Worm (Caenorhabditis elegans) whole organism, late embryonic: Measurements from ENCODE around the gene F36H1.11.

Source experiments
- ama-1 ChIP-seq: fragments of 150-350 bp; optimal IDR thresholded peaks from 2 replicates; lab custom pipeline; 2014
- ceh-45 ChIP-seq: fragments of 200-800 bp; sonication (Bioruptor generic); IDR thresholded peaks from 2 replicates; pipeline ENCODE4 v1.3.6; 2022; ENCODE audit warnings: missing genetic modification reagents, missing genetic modification characterization, missing compliant biosample characterization
- ceh-48 ChIP-seq: sonication (generic microtip); optimal IDR thresholded peaks from 2 replicates; lab custom pipeline; 2016; ENCODE audit warnings: missing genetic modification characterization, inconsistent platforms, missing compliant biosample characterization
- che-1 ChIP-seq: sonication (generic microtip); optimal IDR thresholded peaks from 2 replicates; lab custom pipeline; 2016; ENCODE audit warnings: mild to moderate bottlenecking, missing genetic modification characterization, missing compliant biosample characterization
- fkh-10 ChIP-seq: fragments of 150-350 bp; optimal IDR thresholded peaks from 2 replicates; lab custom pipeline; 2014; ENCODE audit warnings: missing biosample characterization, missing genetic modification reagents, missing genetic modification characterization
- madf-2 ChIP-seq: sonication (generic microtip); optimal IDR thresholded peaks from 2 replicates; lab custom pipeline; 2017; ENCODE audit warnings: missing genetic modification characterization, missing compliant biosample characterization
- pax-1 ChIP-seq: fragments of 150-350 bp; optimal IDR thresholded peaks from 2 replicates; lab custom pipeline; 2014; ENCODE audit warnings: missing biosample characterization, missing genetic modification characterization
- zip-5 ChIP-seq: sonication (generic microtip); optimal IDR thresholded peaks from 2 replicates; lab custom pipeline; 2016; ENCODE audit warnings: missing genetic modification characterization, missing compliant biosample characterization

DNA sequence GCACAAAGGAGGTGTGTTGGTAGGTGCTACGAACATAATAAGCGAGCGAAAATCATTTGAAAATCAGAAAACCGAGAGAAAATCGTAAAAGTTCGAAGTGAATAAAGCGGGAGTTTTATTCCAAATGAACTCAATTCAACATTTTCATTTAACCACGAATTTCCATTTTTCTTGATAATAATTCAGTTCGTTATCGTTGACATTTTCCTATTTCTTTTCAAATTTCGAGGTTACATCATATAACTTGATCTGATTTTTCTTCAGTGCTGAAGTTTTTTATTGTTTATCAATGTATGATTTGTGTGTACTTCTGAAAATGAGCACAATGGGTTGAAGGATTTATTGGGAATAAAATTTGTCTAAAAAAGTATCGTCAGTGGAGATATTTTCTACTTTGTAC lies 17.3 kb upstream of the F36H1.11 start:
- no peak for TF ChIP-seq pax-1 (tag; lab: Kevin White, UChicago)
- no peak for TF ChIP-seq zip-5 (tag; lab: Kevin White, UChicago)
- no peak for TF ChIP-seq che-1
- no peak for TF ChIP-seq ceh-48 (tag; lab: Kevin White, UChicago)
- no peak for TF ChIP-seq ama-1
- TF ChIP-seq fkh-10 (GFP tag; lab: Kevin White, UChicago): no peak
- TF ChIP-seq madf-2 (tag; lab: Kevin White, UChicago): no peak
- TF ChIP-seq ceh-45 (GFP tag; lab: Robert Waterston, UW): no peak
